Worm (Caenorhabditis elegans) whole organism, midembryonic: ENCODE measurements around the gene pdtf-1.

Experiments used
- T22C8.4 ChIP-seq: fragments of 200-800 bp; sonication (Bioruptor generic); IDR thresholded peaks from 2 replicates; pipeline ENCODE4 v1.3.6; 2022; ENCODE audit warnings: missing genetic modification characterization, missing compliant biosample characterization
- cog-1 ChIP-seq: sonication (generic microtip); optimal IDR thresholded peaks from 2 replicates; lab custom pipeline; 2016; ENCODE audit warnings: missing genetic modification characterization, missing compliant biosample characterization
- flt-1 ChIP-seq: fragments of 200-800 bp; sonication (Bioruptor generic); IDR thresholded peaks from 2 replicates; pipeline ENCODE4 v1.3.6; 2022; ENCODE audit warnings: missing genetic modification characterization, missing compliant biosample characterization
- klf-2 ChIP-seq: fragments of 200-800 bp; sonication (Bioruptor generic); conservative IDR thresholded peaks from 2 replicates; pipeline ENCODE4 v1.3.6; 2022; ENCODE audit warnings: missing genetic modification reagents, missing genetic modification characterization, missing compliant biosample characterization
- med-1 ChIP-seq: sonication (generic microtip); optimal IDR thresholded peaks from 2 replicates; lab custom pipeline; 2017; ENCODE audit warnings: missing genetic modification characterization, mild to moderate bottlenecking, missing compliant biosample characterization, antibody characterized with exemption, missing genetic modification reagents; ENCODE audit not compliant: insufficient read depth
- ref-1 ChIP-seq: fragments of 200-800 bp; sonication (Bioruptor generic); conservative IDR thresholded peaks from 2 replicates; pipeline ENCODE4 v1.3.6; 2022; ENCODE audit warnings: missing genetic modification reagents, missing genetic modification characterization, missing compliant biosample characterization
- tab-1 ChIP-seq: fragments of 200-800 bp; sonication (Bioruptor generic); IDR thresholded peaks from 2 replicates; pipeline ENCODE4 v1.3.6; 2022; ENCODE audit warnings: missing genetic modification characterization, missing compliant biosample characterization
- ztf-23 ChIP-seq: fragments of 200-800 bp; sonication (Bioruptor generic); IDR thresholded peaks from 2 replicates; pipeline ENCODE4 v1.3.6; 2022; ENCODE audit warnings: missing genetic modification reagents, missing genetic modification characterization, missing compliant biosample characterization
- ztf-29 ChIP-seq: fragments of 200-800 bp; sonication (Bioruptor generic); IDR thresholded peaks from 2 replicates; pipeline ENCODE4 v1.3.6; 2022; ENCODE audit warnings: missing genetic modification reagents, missing genetic modification characterization, missing compliant biosample characterization

Gene pdtf-1

DNA sequence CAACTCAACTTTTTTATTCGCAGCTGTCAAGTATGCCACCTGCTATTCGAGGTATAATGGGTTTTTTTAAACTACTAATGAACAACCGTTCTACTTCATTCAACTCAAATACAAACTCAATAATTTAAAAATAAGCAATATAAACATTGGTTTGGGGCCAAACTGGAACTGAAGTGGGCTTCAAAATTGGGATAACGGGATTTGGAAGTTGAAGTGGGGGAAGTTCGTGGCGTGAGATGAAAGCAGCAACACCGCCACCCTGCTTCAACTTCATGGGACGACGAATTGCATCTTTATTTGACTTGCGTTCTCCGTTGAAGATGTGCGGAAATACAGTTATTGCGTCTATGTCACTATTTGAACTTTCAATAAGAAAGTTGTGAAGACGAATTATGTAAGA, 45.7 kb downstream of the pdtf-1 start:
- TF ChIP-seq ztf-29, result no peak
- TF ChIP-seq T22C8.4 (GFP tag; lab: Robert Waterston, UW), result no peak
- TF ChIP-seq cog-1, result no peak
- no peak for TF ChIP-seq ztf-23 (GFP tag; lab: Robert Waterston, UW)
- TF ChIP-seq med-1 (GFP tag; lab: Kevin White, UChicago), result no peak
- no peak for TF ChIP-seq ref-1 (GFP tag; lab: Robert Waterston, UW)
- TF ChIP-seq tab-1, result no peak
- no peak for TF ChIP-seq klf-2
- TF ChIP-seq flt-1 (GFP tag; lab: Robert Waterston, UW), result no peak

- no peak for TF ChIP-seq ztf-29
- no peak for TF ChIP-seq T22C8.4 (GFP tag; lab: Robert Waterston, UW)
- no peak for TF ChIP-seq klf-2
- TF ChIP-seq tab-1, result no peak
- TF ChIP-seq ref-1 (GFP tag; lab: Robert Waterston, UW), result no peak
- no peak for TF ChIP-seq ztf-23 (GFP tag; lab: Robert Waterston, UW)
- TF ChIP-seq med-1 (GFP tag; lab: Kevin White, UChicago), result no peak
- TF ChIP-seq flt-1 (GFP tag; lab: Robert Waterston, UW), result no peak
- no peak for TF ChIP-seq cog-1
Observed at ce11 chrIV:8479346-8479745, 46.5 kb downstream of the pdtf-1 start, which contains the start of gene hlh-12. TSS of gene hlh-12 (minus strand) at chrIV:8479446.

ce11 chrIV:8481308-8481707, 48.5 kb downstream of the pdtf-1 start, which contains the start of gene spp-8:
TSS of gene spp-8 (plus strand) at chrIV:8481664.
- TF ChIP-seq tab-1, result no peak
- no peak for TF ChIP-seq ztf-29
- TF ChIP-seq ref-1 (GFP tag; lab: Robert Waterston, UW), result no peak
- TF ChIP-seq T22C8.4 (GFP tag; lab: Robert Waterston, UW), result no peak
- TF ChIP-seq klf-2, result no peak
- no peak for TF ChIP-seq med-1 (GFP tag; lab: Kevin White, UChicago)
- TF ChIP-seq cog-1, result no peak
- no peak for TF ChIP-seq ztf-23 (GFP tag; lab: Robert Waterston, UW)
- TF ChIP-seq flt-1 (GFP tag; lab: Robert Waterston, UW), result no peak

DNA sequence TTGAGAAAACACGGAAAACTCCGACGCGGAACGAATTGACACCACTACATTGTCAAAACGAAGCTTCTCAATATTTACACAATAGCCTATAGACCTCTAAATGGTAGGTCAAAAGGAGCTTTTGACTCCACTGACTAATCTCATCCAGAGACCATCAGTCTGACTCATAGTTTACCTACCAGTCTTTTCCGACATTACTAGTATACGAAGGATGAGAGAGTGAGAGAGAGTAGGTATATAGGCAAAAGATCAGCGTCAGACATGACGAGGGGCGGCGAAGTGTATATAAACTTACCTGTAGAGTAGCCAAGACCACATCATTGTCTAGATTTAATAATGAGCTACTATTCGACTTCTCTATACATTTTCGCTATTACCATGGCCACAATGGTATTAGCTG, 54.3 kb downstream of the pdtf-1 start, which contains the start of gene srlf-3:
srlf-3 (plus strand) TSS at position 301 of the 400 bp plus-strand sequence.
- no peak for TF ChIP-seq flt-1 (GFP tag; lab: Robert Waterston, UW)
- TF ChIP-seq med-1 (GFP tag; lab: Kevin White, UChicago), result no peak
- TF ChIP-seq ztf-23 (GFP tag; lab: Robert Waterston, UW), result no peak
- TF ChIP-seq tab-1, result no peak
